Worm (Caenorhabditis elegans) whole organism, L4 larva: ENCODE results near the gene T19C3.6.

Experiments used
- F26F4.8 ChIP-seq: fragments of 200-800 bp; sonication (Bioruptor generic); conservative IDR thresholded peaks from 2 replicates; pipeline ENCODE4 v1.3.6; 2022; ENCODE audit warnings: missing genetic modification characterization, missing compliant biosample characterization
- F37D6.2 ChIP-seq: sonication (generic microtip); optimal IDR thresholded peaks from 2 replicates; lab custom pipeline; 2016; ENCODE audit warnings: mild to moderate bottlenecking, missing genetic modification characterization, missing compliant biosample characterization
- Y105C5A.15 ChIP-seq: fragments of 200-800 bp; sonication (Bioruptor generic); IDR thresholded peaks from 2 replicates; pipeline ENCODE4 v1.3.6; 2022; ENCODE audit warnings: missing genetic modification characterization, missing compliant biosample characterization
- aha-1 ChIP-seq: fragments of 150-350 bp; peaks from one replicate; lab custom pipeline; 2014; ENCODE audit warnings: missing biosample characterization, missing genetic modification characterization
- attf-4 ChIP-seq: sonication (generic microtip); optimal IDR thresholded peaks from 3 replicates; lab custom pipeline; 2017; ENCODE audit warnings: missing biosample characterization, missing genetic modification characterization
- ces-1 ChIP-seq: fragments of 150-350 bp; sonication (generic microtip); optimal IDR thresholded peaks from 4 replicates; lab custom pipeline; 2014; ENCODE audit warnings: missing biosample characterization, missing genetic modification reagents, missing genetic modification characterization
- ctbp-1 ChIP-seq: fragments of 200-800 bp; sonication (Bioruptor generic); IDR thresholded peaks from 2 replicates; pipeline ENCODE4 v1.3.6; 2022; ENCODE audit warnings: missing genetic modification reagents, missing genetic modification characterization, missing compliant biosample characterization
- dmd-6 ChIP-seq: fragments of 200-800 bp; sonication (Bioruptor generic); IDR thresholded peaks from 2 replicates; pipeline ENCODE4 v1.3.6; 2022; ENCODE audit warnings: missing genetic modification reagents, missing genetic modification characterization, missing compliant biosample characterization
- dmd-8 ChIP-seq: fragments of 200-800 bp; sonication (Bioruptor generic); IDR thresholded peaks from 2 replicates; pipeline ENCODE4 v1.3.6; 2022; ENCODE audit warnings: missing genetic modification characterization, missing compliant biosample characterization
- dpl-1 ChIP-seq: fragments of 150-350 bp; optimal IDR thresholded peaks from 2 replicates; lab custom pipeline; 2014; ENCODE audit warnings: missing biosample characterization, missing genetic modification reagents, missing genetic modification characterization
- egl-43 ChIP-seq: fragments of 200-800 bp; sonication (Bioruptor generic); IDR thresholded peaks from 2 replicates; pipeline ENCODE4 v1.3.6; 2022; ENCODE audit warnings: missing genetic modification reagents, missing genetic modification characterization, missing compliant biosample characterization
- fkh-10 ChIP-seq: fragments of 150-350 bp; optimal IDR thresholded peaks from 2 replicates; lab custom pipeline; 2014; ENCODE audit warnings: missing biosample characterization, missing genetic modification reagents, missing genetic modification characterization
- fos-1 ChIP-seq: fragments of 150-350 bp; optimal IDR thresholded peaks from 2 replicates; lab custom pipeline; 2014; ENCODE audit warnings: missing biosample characterization, missing genetic modification characterization
- hif-1 ChIP-seq, 2 experiments: sonication (generic microtip); optimal IDR thresholded peaks; 2 replicates each; lab custom pipeline; 2016 to 2017; ENCODE audit warnings: missing compliant biosample characterization in 2 of 2, missing genetic modification characterization in 2 of 2, missing genetic modification reagents in 2 of 2, missing genotype in 2 of 2, mild to moderate bottlenecking in 1 of 2
- hlh-11 ChIP-seq: fragments of 200-800 bp; sonication (Bioruptor generic); optimal IDR thresholded peaks from 2 replicates; lab custom pipeline; 2018; ENCODE audit warnings: mild to moderate bottlenecking, missing genetic modification characterization, missing compliant biosample characterization
- hlh-30 ChIP-seq: sonication (generic microtip); optimal IDR thresholded peaks from 2 replicates; lab custom pipeline; 2017; ENCODE audit warnings: antibody characterized with exemption, mild to moderate bottlenecking, missing genetic modification characterization, missing compliant biosample characterization; ENCODE audit not compliant: insufficient read depth
- hmg-1.1 ChIP-seq: fragments of 200-800 bp; sonication (Bioruptor generic); IDR thresholded peaks from 2 replicates; pipeline ENCODE4 v1.3.6; 2022; ENCODE audit warnings: missing genetic modification reagents, missing genetic modification characterization, missing compliant biosample characterization
- lin-15B ChIP-seq: fragments of 150-350 bp; sonication (generic microtip); optimal IDR thresholded peaks from 3 replicates; lab custom pipeline; 2014; ENCODE audit warnings: missing biosample characterization, missing genetic modification characterization
- lin-38 ChIP-seq: fragments of 200-800 bp; sonication (Bioruptor generic); IDR thresholded peaks from 2 replicates; pipeline ENCODE4 v1.3.6; 2022; ENCODE audit warnings: missing genetic modification reagents, missing genetic modification characterization, missing compliant biosample characterization
- lsy-2 ChIP-seq, 2 experiments: fragments of 150-350 bp in 1 of 2; sonication (generic microtip) in 1 of 2; optimal IDR thresholded peaks; 2 replicates each; lab custom pipeline; 2014 to 2017; ENCODE audit warnings: missing biosample characterization in 2 of 2, missing genetic modification characterization in 2 of 2
- madf-9 ChIP-seq: fragments of 200-800 bp; sonication (Bioruptor generic); conservative IDR thresholded peaks from 2 replicates; pipeline ENCODE4 v1.3.6; 2022; ENCODE audit warnings: missing genetic modification reagents, missing genetic modification characterization, missing compliant biosample characterization
- mdl-1 ChIP-seq, 2 experiments: fragments of 150-350 bp in 1 of 2; sonication (generic microtip) in 1 of 2; optimal IDR thresholded peaks; 2 replicates each; lab custom pipeline; 2014 to 2017; ENCODE audit warnings: missing biosample characterization in 2 of 2, missing genetic modification characterization in 2 of 2
- mep-1 ChIP-seq: fragments of 150-350 bp; sonication (generic microtip); optimal IDR thresholded peaks from 3 replicates; lab custom pipeline; 2014; ENCODE audit warnings: missing biosample characterization, missing genetic modification characterization
- nhr-11 ChIP-seq: fragments of 150-350 bp; optimal IDR thresholded peaks from 2 replicates; lab custom pipeline; 2014; ENCODE audit warnings: missing biosample characterization, missing genetic modification characterization
- nhr-42 ChIP-seq: fragments of 200-800 bp; sonication (Bioruptor generic); IDR thresholded peaks from 2 replicates; pipeline ENCODE4 v1.3.6; 2022; ENCODE audit warnings: missing genetic modification characterization, missing compliant biosample characterization
- nhr-77 ChIP-seq: fragments of 150-350 bp; optimal IDR thresholded peaks from 2 replicates; lab custom pipeline; 2014; ENCODE audit warnings: missing biosample characterization, missing genetic modification characterization
- rbr-2 ChIP-seq: sonication (generic microtip); optimal IDR thresholded peaks from 2 replicates; lab custom pipeline; 2016; ENCODE audit warnings: missing genotype, missing genetic modification characterization, missing compliant biosample characterization
- sdz-12 ChIP-seq: fragments of 200-800 bp; sonication (Bioruptor generic); optimal IDR thresholded peaks from 2 replicates; lab custom pipeline; 2018; ENCODE audit warnings: mild to moderate bottlenecking, missing genetic modification characterization, missing compliant biosample characterization
- set-16 ChIP-seq: fragments of 200-800 bp; sonication (Bioruptor generic); IDR thresholded peaks from 2 replicates; pipeline ENCODE4 v1.3.6; 2022; ENCODE audit warnings: missing genetic modification reagents, missing genetic modification characterization, missing compliant biosample characterization
- unc-62 ChIP-seq, 3 experiments: fragments of 150-350 bp in 1 of 3; sonication (generic microtip); optimal IDR thresholded peaks in 2 of 3; peaks in 1 of 3; 1 replicate in 1 of 3; 2 replicates in 2 of 3; lab custom pipeline; 2014 to 2017; ENCODE audit warnings: missing biosample characterization in 3 of 3, missing genetic modification characterization in 3 of 3, missing genetic modification reagents in 3 of 3, missing genotype in 1 of 3
- zip-2 ChIP-seq: fragments of 150-350 bp; optimal IDR thresholded peaks from 2 replicates; lab custom pipeline; 2014; ENCODE audit warnings: missing biosample characterization, missing genetic modification characterization
- ztf-11 ChIP-seq: fragments of 150-350 bp; optimal IDR thresholded peaks from 2 replicates; lab custom pipeline; 2014; ENCODE audit warnings: missing biosample characterization, missing genetic modification characterization

Gene T19C3.6

ce11 chrIII:631421-631820, at the start of gene T19C3.6:
Gene T19C3.6, minus strand, starts transcription at chrIII:631521.
- TF ChIP-seq sdz-12 (GFP tag; lab: Kevin White, UChicago) (no peak), lin-38 (GFP tag; lab: Robert Waterston, UW) (peak; percentile 72), attf-4 (no peak), fos-1 (tag; lab: Kevin White, UChicago) (no peak), Y105C5A.15 (GFP tag; lab: Robert Waterston, UW) (no peak)

ce11 chrIII:675822-676221, 44.5 kb upstream of the T19C3.6 start, which contains the start of gene grk-2:
Gene grk-2, plus strand, starts transcription at chrIII:676122.
- no peak for TF ChIP-seq F26F4.8 (GFP tag; lab: Robert Waterston, UW)
- no peak for TF ChIP-seq rbr-2 (tag; lab: Kevin White, UChicago)

DNA sequence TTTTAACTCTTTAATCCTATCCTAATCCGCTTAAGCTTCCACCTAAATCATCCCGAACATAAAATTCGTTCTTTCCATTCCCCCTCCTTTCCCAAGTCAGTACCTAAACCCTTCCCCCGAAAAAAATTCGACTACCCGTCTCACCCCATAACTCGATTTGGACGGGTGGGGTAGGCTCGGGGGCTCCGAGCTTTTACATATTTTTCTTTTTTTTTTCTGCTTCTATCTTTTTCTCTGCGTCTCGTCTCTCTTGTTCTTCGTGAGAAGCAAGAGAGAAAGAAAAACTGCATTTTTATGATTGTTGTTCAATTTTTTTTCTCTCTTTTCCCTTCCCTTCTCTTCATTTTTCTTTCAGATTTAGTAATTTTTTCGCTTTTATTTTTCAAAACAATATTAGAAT, 44.1 kb upstream of the T19C3.6 start:
- 0 out of 2 replicates have a peak, but pooled peaks have one; percentile 15 for TF ChIP-seq egl-43 (GFP tag; lab: Robert Waterston, UW)
- no peak for TF ChIP-seq dpl-1 (GFP tag; lab: Kevin White, UChicago)
- TF ChIP-seq ctbp-1 (GFP tag; lab: Robert Waterston, UW), result peak; percentile 70
- peak; percentile 63 for TF ChIP-seq fkh-10 (GFP tag; lab: Kevin White, UChicago)
- TF ChIP-seq nhr-42, result no peak
- peak; percentile 44 for TF ChIP-seq mep-1 (tag; lab: Kevin White, UChicago)
- no peak for TF ChIP-seq dmd-8 (GFP tag; lab: Robert Waterston, UW)
- peak; percentile 76 for TF ChIP-seq ces-1 (GFP tag; lab: Kevin White, UChicago)
- peak; percentile 14 for TF ChIP-seq rbr-2 (tag; lab: Kevin White, UChicago)
- peak; percentile 77 for TF ChIP-seq aha-1 (tag; lab: Kevin White, UChicago)

ce11 chrIII:670994-671393, 39.7 kb upstream of the T19C3.6 start:
- TF ChIP-seq mep-1 (tag; lab: Kevin White, UChicago) (peak; percentile 62), mdl-1 (tag; optimal IDR thresholded peaks at IDR 0.05; lab: Kevin White, UChicago) (peak in 1 of 2 experiments; percentile 64), lsy-2 (tag; optimal IDR thresholded peaks at IDR 0.05; lab: Kevin White, UChicago) (peak in 1 of 2 experiments; percentile 65), egl-43 (GFP tag; lab: Robert Waterston, UW) (peak; percentile 60; the same call in 1 of the 2 replicates), hlh-11 (tag; lab: Kevin White, UChicago) (peak; percentile 30), hmg-1.1 (GFP tag; lab: Robert Waterston, UW) (peak; percentile 76), nhr-11 (tag; lab: Kevin White, UChicago) (peak; percentile 51), fkh-10 (GFP tag; lab: Kevin White, UChicago) (peak; percentile 77), zip-2 (no peak), hlh-30 (tag; lab: Kevin White, UChicago) (peak; percentile 73), hif-1 (tag; optimal IDR thresholded peaks at IDR 0.05; lab: Kevin White, UChicago) (peak in 1 of 2 experiments; percentile 35), ztf-11 (no peak), madf-9 (no peak; the same call in 1 of the 2 replicates), nhr-77 (tag; lab: Kevin White, UChicago) (no peak), lin-38 (GFP tag; lab: Robert Waterston, UW) (peak; percentile 32), unc-62 (GFP tag; optimal IDR thresholded peaks at IDR 0.05 in 1 of 2; lab: Kevin White, UChicago) (peak in 1 of 2 experiments; percentile 10), unc-62 (tag; optimal IDR thresholded peaks at IDR 0.05; lab: Kevin White, UChicago) (no peak), rbr-2 (tag; lab: Kevin White, UChicago) (peak; percentile 76), lin-15B (tag; lab: Kevin White, UChicago) (no peak), F37D6.2 (peak; percentile 61), ces-1 (GFP tag; lab: Kevin White, UChicago) (peak; percentile 71), ctbp-1 (GFP tag; lab: Robert Waterston, UW) (peak; percentile 77), dmd-6 (GFP tag; lab: Robert Waterston, UW) (peak; percentile 7; the same call in 1 of the 2 replicates), set-16 (GFP tag; lab: Robert Waterston, UW) (peak; percentile 63)
